Worm (Caenorhabditis elegans): ENCODE results near the gene igcm-4.

- no peak for TF ChIP-seq unc-39 (tag; optimal IDR thresholded peaks at IDR 0.05)
- TF ChIP-seq nhr-76 (tag; optimal IDR thresholded peaks at IDR 0.05) = no peak
- no peak for TF ChIP-seq mep-1 (tag; optimal IDR thresholded peaks at IDR 0.05)
- no peak for TF ChIP-seq sem-2 (GFP tag; optimal IDR thresholded peaks at IDR 0.05)
- TF ChIP-seq ces-1 (GFP tag; optimal IDR thresholded peaks at IDR 0.05) = no peak
- TF ChIP-seq elt-3 (tag; optimal IDR thresholded peaks at IDR 0.05) = no peak
- no peak for TF ChIP-seq ceh-43 (GFP tag; optimal IDR thresholded peaks at IDR 0.05)
- no peak for TF ChIP-seq unc-62 (GFP tag; optimal IDR thresholded peaks at IDR 0.05)
- no peak for TF ChIP-seq mab-5 (tag; optimal IDR thresholded peaks at IDR 0.05)
- TF ChIP-seq blmp-1 (tag; optimal IDR thresholded peaks at IDR 0.05) = no peak
- TF ChIP-seq lin-13 (tag; optimal IDR thresholded peaks at IDR 0.05) = no peak
- TF ChIP-seq hlh-1 (tag; optimal IDR thresholded peaks at IDR 0.05) = no peak
- TF ChIP-seq M03D4.4 (tag; optimal IDR thresholded peaks at IDR 0.05) = no peak
These were observed 27.3 kb downstream of the igcm-4 start, which contains the start of gene Y102A11A.3 for ce11 chrX:2018848-2019247.
